Worm (Caenorhabditis elegans) whole organism, L1 larva: ENCODE measurements around the gene nhr-271.

ENCODE experiments used
- C04F5.9 ChIP-seq: sonication (generic microtip); optimal IDR thresholded peaks from 2 replicates; lab custom pipeline; 2016; ENCODE audit warnings: missing genetic modification characterization, missing compliant biosample characterization
- F16B12.6 ChIP-seq: fragments of 150-350 bp; optimal IDR thresholded peaks from 2 replicates; lab custom pipeline; 2014; ENCODE audit warnings: missing biosample characterization, missing genetic modification characterization
- Y116A8C.19 ChIP-seq: sonication (generic microtip); optimal IDR thresholded peaks from 2 replicates; lab custom pipeline; 2016; ENCODE audit warnings: missing compliant biosample characterization, missing genetic modification characterization, borderline replicate concordance
- aly-2 ChIP-seq: fragments of 150-350 bp; optimal IDR thresholded peaks from 2 replicates; lab custom pipeline; 2014; ENCODE audit warnings: missing biosample characterization, missing genetic modification characterization
- ama-1 ChIP-seq: fragments of 150-350 bp; optimal IDR thresholded peaks from 2 replicates; lab custom pipeline; 2014
- ces-1 ChIP-seq: fragments of 150-350 bp; optimal IDR thresholded peaks from 2 replicates; lab custom pipeline; 2014; ENCODE audit warnings: missing biosample characterization, missing genetic modification reagents, missing genetic modification characterization
- dsc-1 ChIP-seq: sonication (generic microtip); optimal IDR thresholded peaks from 2 replicates; lab custom pipeline; 2016; ENCODE audit warnings: mild to moderate bottlenecking, missing genetic modification characterization, missing compliant biosample characterization
- efl-1 ChIP-seq, 4 experiments: fragments of 150-350 bp; optimal IDR thresholded peaks in 3 of 4; peaks in 1 of 4; 1 replicate in 1 of 4; 2 replicates in 3 of 4; lab custom pipeline; 2014; ENCODE audit warnings: missing biosample characterization in 2 of 4, missing genetic modification characterization in 2 of 4, missing genetic modification reagents in 2 of 4
- efl-3 ChIP-seq: fragments of 200-800 bp; sonication (Bioruptor generic); optimal IDR thresholded peaks from 2 replicates; lab custom pipeline; 2018; ENCODE audit warnings: mild to moderate bottlenecking, missing genetic modification characterization, missing compliant biosample characterization
- egl-13 ChIP-seq: sonication (generic microtip); optimal IDR thresholded peaks from 2 replicates; lab custom pipeline; 2016; ENCODE audit warnings: missing genotype, missing genetic modification reagents, missing genetic modification characterization, missing compliant biosample characterization
- egl-27 ChIP-seq, 2 experiments: fragments of 150-350 bp in 1 of 2; sonication (generic microtip); optimal IDR thresholded peaks; 3 replicates each; lab custom pipeline; 2017 to 2018; ENCODE audit warnings: missing biosample characterization in 2 of 2, missing genetic modification characterization in 2 of 2, missing genetic modification reagents in 2 of 2
- elt-3 ChIP-seq, 6 experiments: fragments of 150-350 bp in 1 of 6; sonication (generic microtip); optimal IDR thresholded peaks; 2 replicates each; lab custom pipeline; 2017 to 2018; ENCODE audit warnings: missing biosample characterization in 6 of 6, missing genetic modification characterization in 6 of 6, inconsistent platforms in 1 of 6
- fkh-4 ChIP-seq: sonication (generic microtip); optimal IDR thresholded peaks from 2 replicates; lab custom pipeline; 2016; ENCODE audit warnings: missing compliant biosample characterization, missing genetic modification characterization, borderline replicate concordance
- fkh-8 ChIP-seq: sonication (generic microtip); optimal IDR thresholded peaks from 2 replicates; lab custom pipeline; 2016; ENCODE audit warnings: mild to moderate bottlenecking, missing genetic modification characterization, missing compliant biosample characterization
- fos-1 ChIP-seq: fragments of 150-350 bp; optimal IDR thresholded peaks from 2 replicates; lab custom pipeline; 2014; ENCODE audit warnings: missing biosample characterization, missing genetic modification characterization
- grh-1 ChIP-seq: fragments of 200-800 bp; sonication (Bioruptor generic); IDR thresholded peaks from 2 replicates; pipeline ENCODE4 v1.3.6; 2022; ENCODE audit warnings: missing genetic modification reagents, missing genetic modification characterization, missing compliant biosample characterization
- hlh-4 ChIP-seq: sonication (generic microtip); optimal IDR thresholded peaks from 2 replicates; lab custom pipeline; 2016; ENCODE audit warnings: mild to moderate bottlenecking, missing genetic modification characterization, missing compliant biosample characterization
- irx-1 ChIP-seq: sonication (generic microtip); optimal IDR thresholded peaks from 2 replicates; lab custom pipeline; 2016; ENCODE audit warnings: missing genetic modification characterization, missing compliant biosample characterization
- lin-14 ChIP-seq: fragments of 200-800 bp; sonication (Bioruptor generic); optimal IDR thresholded peaks from 2 replicates; lab custom pipeline; 2018; ENCODE audit warnings: mild to moderate bottlenecking, missing genetic modification characterization, moderate library complexity, missing compliant biosample characterization
- lin-35 ChIP-seq, 2 experiments: fragments of 150-350 bp; optimal IDR thresholded peaks; 2 replicates each; lab custom pipeline; 2014; ENCODE audit warnings: missing biosample characterization in 2 of 2, missing genetic modification characterization in 2 of 2, missing genetic modification reagents in 2 of 2
- lin-39 ChIP-seq: fragments of 150-350 bp; optimal IDR thresholded peaks from 2 replicates; lab custom pipeline; 2014; ENCODE audit warnings: missing biosample characterization, missing genetic modification reagents, missing genetic modification characterization
- lsy-2 ChIP-seq, 2 experiments: fragments of 150-350 bp; optimal IDR thresholded peaks; 2 replicates each; lab custom pipeline; 2014; ENCODE audit warnings: missing biosample characterization in 2 of 2, missing genetic modification characterization in 2 of 2
- mdl-1 ChIP-seq, 2 experiments: fragments of 150-350 bp; optimal IDR thresholded peaks; 2 replicates each; lab custom pipeline; 2014 to 2017; ENCODE audit warnings: missing biosample characterization in 2 of 2, missing genetic modification characterization in 2 of 2, inconsistent platforms in 1 of 2
- nhr-19 ChIP-seq: fragments of 200-800 bp; sonication (Bioruptor generic); conservative IDR thresholded peaks from 2 replicates; pipeline ENCODE4 v1.3.6; 2022; ENCODE audit warnings: missing genetic modification characterization, missing compliant biosample characterization
- nhr-20 ChIP-seq: sonication (generic microtip); optimal IDR thresholded peaks from 2 replicates; lab custom pipeline; 2016; ENCODE audit warnings: mild to moderate bottlenecking, missing genetic modification characterization, missing compliant biosample characterization
- nhr-237 ChIP-seq: fragments of 150-350 bp; optimal IDR thresholded peaks from 2 replicates; lab custom pipeline; 2014; ENCODE audit warnings: missing biosample characterization, missing genetic modification characterization
- nhr-28 ChIP-seq: fragments of 150-350 bp; optimal IDR thresholded peaks from 2 replicates; lab custom pipeline; 2014; ENCODE audit warnings: missing biosample characterization, missing genetic modification characterization
- nhr-71 ChIP-seq: sonication (generic microtip); optimal IDR thresholded peaks from 2 replicates; lab custom pipeline; 2016; ENCODE audit warnings: mild to moderate bottlenecking, missing genetic modification characterization, moderate library complexity, missing compliant biosample characterization
- nhr-76 ChIP-seq: sonication (generic microtip); optimal IDR thresholded peaks from 2 replicates; lab custom pipeline; 2017; ENCODE audit warnings: missing biosample characterization, missing genetic modification characterization
- nhr-77 ChIP-seq: fragments of 150-350 bp; optimal IDR thresholded peaks from 2 replicates; lab custom pipeline; 2014; ENCODE audit warnings: missing biosample characterization, missing genetic modification characterization
- nhr-90 ChIP-seq: sonication (generic microtip); optimal IDR thresholded peaks from 2 replicates; lab custom pipeline; 2016; ENCODE audit warnings: mild to moderate bottlenecking, missing genetic modification characterization, missing compliant biosample characterization; ENCODE audit not compliant: poor library complexity
- pax-3 ChIP-seq: fragments of 200-800 bp; sonication (Bioruptor generic); optimal IDR thresholded peaks from 2 replicates; lab custom pipeline; 2018; ENCODE audit warnings: mild to moderate bottlenecking, missing genetic modification characterization, moderate library complexity, missing compliant biosample characterization
- rnt-1 ChIP-seq: sonication (generic microtip); optimal IDR thresholded peaks from 2 replicates; lab custom pipeline; 2016; ENCODE audit warnings: mild to moderate bottlenecking, missing genetic modification characterization, moderate library complexity, missing compliant biosample characterization
- skn-1 ChIP-seq: fragments of 150-350 bp; optimal IDR thresholded peaks from 2 replicates; lab custom pipeline; 2014; ENCODE audit warnings: missing biosample characterization, missing genetic modification characterization
- snu-23 ChIP-seq: sonication (generic microtip); optimal IDR thresholded peaks from 2 replicates; lab custom pipeline; 2016; ENCODE audit warnings: missing genetic modification characterization, missing compliant biosample characterization
- sup-37 ChIP-seq: fragments of 200-800 bp; sonication (Bioruptor generic); optimal IDR thresholded peaks from 2 replicates; lab custom pipeline; 2018; ENCODE audit warnings: mild to moderate bottlenecking, missing genetic modification characterization, missing compliant biosample characterization
- tbx-2 ChIP-seq: sonication (generic microtip); optimal IDR thresholded peaks from 2 replicates; lab custom pipeline; 2016; ENCODE audit warnings: missing genetic modification characterization, missing compliant biosample characterization
- tlp-1 ChIP-seq: fragments of 150-350 bp; optimal IDR thresholded peaks from 2 replicates; lab custom pipeline; 2014; ENCODE audit warnings: missing biosample characterization, missing genetic modification characterization
- unc-62 ChIP-seq: fragments of 150-350 bp; optimal IDR thresholded peaks from 2 replicates; lab custom pipeline; 2014; ENCODE audit warnings: missing biosample characterization, missing genetic modification reagents, missing genetic modification characterization
- unc-98 ChIP-seq: fragments of 200-800 bp; sonication (Bioruptor generic); IDR thresholded peaks from 2 replicates; pipeline ENCODE4 v1.3.6; 2022; ENCODE audit warnings: missing genetic modification characterization, missing compliant biosample characterization
- zip-4 ChIP-seq: fragments of 200-800 bp; sonication (Bioruptor generic); optimal IDR thresholded peaks from 2 replicates; lab custom pipeline; 2018; ENCODE audit warnings: mild to moderate bottlenecking, missing genetic modification characterization, moderate library complexity, missing compliant biosample characterization

nhr-271 gene

DNA sequence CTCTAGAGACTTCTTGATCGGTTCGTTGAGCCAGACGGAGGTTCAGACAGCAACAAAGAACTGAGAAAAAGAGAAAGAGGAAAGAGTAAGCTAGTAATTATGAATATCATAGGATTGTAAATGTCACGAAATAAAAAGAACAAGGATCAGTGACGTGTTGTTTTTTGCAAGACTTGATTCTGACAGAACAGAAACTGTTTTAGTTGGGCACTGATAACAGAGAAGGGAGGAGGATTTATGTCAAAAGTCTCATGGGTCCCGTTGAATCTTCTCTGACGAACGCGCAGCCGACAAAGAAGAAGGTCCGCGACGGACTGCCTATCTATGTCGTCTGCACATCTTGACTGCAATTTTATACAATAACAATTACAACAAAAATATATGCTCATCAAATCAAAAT is 20.3 kb upstream of the nhr-271 start, which contains the start of gene T03E6.9:
TSS of gene T03E6.9 (minus strand) at position 101 of the 400 bp plus-strand sequence.
- TF ChIP-seq skn-1 (tag; lab: Kevin White, UChicago) = no peak
- no peak for TF ChIP-seq efl-3 (GFP tag; lab: Kevin White, UChicago)
- TF ChIP-seq aly-2 = no peak
- TF ChIP-seq C04F5.9 = no peak
- TF ChIP-seq mdl-1 (tag; optimal IDR thresholded peaks at IDR 0.05; lab: Kevin White, UChicago) = no peak
- no peak for TF ChIP-seq fos-1 (tag; lab: Kevin White, UChicago)
- no peak for TF ChIP-seq fkh-8 (tag; lab: Kevin White, UChicago)
- no peak for TF ChIP-seq nhr-28 (tag; lab: Kevin White, UChicago)
- TF ChIP-seq ces-1 (GFP tag; lab: Kevin White, UChicago) = no peak
- TF ChIP-seq zip-4 = no peak
- TF ChIP-seq irx-1 = no peak

DNA sequence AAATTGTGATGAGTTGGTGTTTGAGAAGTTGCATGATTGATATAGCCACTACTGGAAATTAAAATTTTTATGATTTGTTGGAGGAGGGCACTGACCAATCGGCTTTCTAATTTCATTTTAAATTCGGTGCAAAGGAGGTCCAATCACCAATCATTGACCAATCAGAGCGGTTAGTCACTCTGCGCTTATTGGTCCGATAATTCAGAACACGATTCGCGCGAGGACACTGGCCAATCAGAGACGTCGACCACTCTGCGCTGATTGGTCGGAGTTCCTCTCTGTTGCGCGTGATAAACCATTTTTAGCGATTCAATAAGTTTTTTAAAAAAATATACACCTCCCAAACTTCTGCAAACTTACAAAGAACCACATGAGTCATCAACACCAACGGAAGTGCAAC is 19.5 kb upstream of the nhr-271 start:
- TF ChIP-seq snu-23 = no peak
- TF ChIP-seq lin-39 = no peak
- TF ChIP-seq nhr-77 (tag; lab: Kevin White, UChicago) = no peak
- peak; percentile 10 for TF ChIP-seq dsc-1 (tag; lab: Kevin White, UChicago)

DNA sequence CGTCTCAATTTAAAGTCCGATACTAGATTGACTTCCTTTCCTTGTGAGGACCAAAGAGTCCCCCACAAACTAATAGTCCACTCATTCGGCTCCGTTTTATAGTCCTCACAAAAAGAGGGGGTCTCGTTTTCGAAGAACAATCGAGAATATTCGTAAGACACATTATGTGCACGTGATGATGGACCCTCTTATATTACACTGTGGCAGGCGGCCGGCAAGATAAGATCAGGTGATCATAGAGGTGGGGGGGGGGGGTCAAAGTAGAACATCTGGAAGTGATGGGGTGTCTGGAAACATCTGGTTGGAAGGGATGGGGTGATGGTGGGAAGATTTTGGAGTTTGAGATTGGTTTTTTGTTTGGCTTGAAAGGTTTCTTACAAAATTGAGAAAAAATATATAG is 18.1 kb upstream of the nhr-271 start:
- TF ChIP-seq nhr-77 (tag; lab: Kevin White, UChicago) (no peak), lin-14 (GFP tag; lab: Kevin White, UChicago) (peak; percentile 43), dsc-1 (tag; lab: Kevin White, UChicago) (peak; percentile 84), F16B12.6 (no peak), fkh-4 (tag; lab: Kevin White, UChicago) (peak; percentile 73), efl-1 (optimal IDR thresholded peaks at IDR 0.05; lab: Kevin White, UChicago) (no peak), efl-1 (GFP tag; optimal IDR thresholded peaks at IDR 0.05 in 1 of 2; lab: Kevin White, UChicago) (no peak), snu-23 (peak; percentile 27), sup-37 (GFP tag; lab: Kevin White, UChicago) (no peak), rnt-1 (peak; percentile 65), nhr-71 (peak; percentile 47), nhr-19 (GFP tag; lab: Robert Waterston, UW) (peak; percentile 66), pax-3 (tag; lab: Kevin White, UChicago) (no peak), mdl-1 (tag; optimal IDR thresholded peaks at IDR 0.05; lab: Kevin White, UChicago) (peak in 1 of 2 experiments; percentile 54), unc-62 (GFP tag; lab: Kevin White, UChicago) (no peak), hlh-4 (tag; lab: Kevin White, UChicago) (no peak), lsy-2 (tag; optimal IDR thresholded peaks at IDR 0.05; lab: Kevin White, UChicago) (peak; percentile 8 to 33), unc-98 (GFP tag; lab: Robert Waterston, UW) (peak; percentile 33; the same call in 1 of the 2 replicates), zip-4 (no peak)

DNA sequence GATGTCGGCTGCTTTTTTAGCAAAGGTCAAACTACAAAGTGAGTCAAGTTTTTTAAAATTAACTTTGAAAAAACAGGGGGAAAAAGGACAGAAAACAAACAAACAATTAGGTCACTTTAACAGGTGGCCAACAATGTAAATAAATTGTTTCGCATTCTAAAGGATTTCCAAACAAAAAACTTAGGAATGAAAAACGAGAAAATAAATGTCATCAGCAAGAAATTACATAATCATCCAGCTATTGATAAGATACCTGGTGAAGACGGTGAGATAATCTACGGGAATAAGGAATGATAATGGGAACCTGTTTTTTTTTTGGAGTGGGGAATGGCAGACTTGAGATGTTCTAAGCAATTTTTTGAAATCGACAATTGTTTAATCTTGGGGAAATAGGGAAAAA is 15.8 kb upstream of the nhr-271 start:
- TF ChIP-seq nhr-237 (no peak), elt-3 (tag; optimal IDR thresholded peaks at IDR 0.05; lab: Kevin White, UChicago) (peak in 1 of 6 experiments; percentile 19)

DNA sequence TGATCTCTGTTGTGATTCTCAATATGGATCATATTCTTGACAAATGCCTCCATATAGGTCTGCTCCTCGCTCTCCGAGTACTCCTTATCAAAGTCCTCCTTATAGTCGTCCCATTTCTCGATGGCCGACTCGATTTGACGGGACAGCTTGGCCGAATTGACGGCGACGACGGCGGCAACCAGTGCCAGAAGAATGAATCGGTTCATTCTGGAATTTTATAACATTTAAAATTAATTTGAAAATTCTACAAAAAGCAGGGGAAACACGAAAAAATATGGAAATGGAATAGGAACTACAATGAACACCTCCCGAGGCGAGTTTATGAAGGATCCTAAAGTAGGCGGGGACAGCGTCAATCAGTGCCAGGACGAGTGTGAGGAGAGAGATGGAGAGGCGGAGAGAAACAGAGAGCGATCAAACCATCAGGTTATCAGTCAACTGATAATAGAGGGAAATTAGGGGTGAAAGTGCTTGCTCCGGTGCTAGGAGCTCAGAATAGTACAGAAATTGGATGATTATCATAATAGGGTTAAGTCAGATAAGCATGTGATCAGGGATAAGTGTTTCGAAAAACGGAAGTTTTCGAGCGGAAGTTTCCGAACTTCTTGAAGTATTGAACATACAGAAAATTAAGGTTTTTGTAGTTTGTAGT is 14.9 kb upstream of the nhr-271 start, which contains the start of gene cpl-1:
TSS of gene cpl-1 (minus strand) at position 207 of the 652 bp plus-strand sequence.
- TF ChIP-seq efl-3 (GFP tag; lab: Kevin White, UChicago) = no peak
- TF ChIP-seq nhr-90 (tag; lab: Kevin White, UChicago) = peak; percentile 36
- no peak for TF ChIP-seq aly-2
- no peak for TF ChIP-seq efl-1 (optimal IDR thresholded peaks at IDR 0.05; lab: Kevin White, UChicago)
- TF ChIP-seq efl-1 (GFP tag; optimal IDR thresholded peaks at IDR 0.05 in 1 of 2; lab: Kevin White, UChicago) = peak in 1 of 2 experiments; percentile 87
- TF ChIP-seq nhr-71 = peak; percentile 45
- no peak for TF ChIP-seq egl-13
- TF ChIP-seq ama-1 (lab: Kevin White, UChicago) = peak; percentile 88
- TF ChIP-seq C04F5.9 = no peak
- peak; percentile 6 for TF ChIP-seq snu-23
- TF ChIP-seq nhr-20 (tag; lab: Kevin White, UChicago) = peak; percentile 23
- no peak for TF ChIP-seq pax-3 (tag; lab: Kevin White, UChicago)
- TF ChIP-seq tlp-1 = no peak
- TF ChIP-seq unc-98 (GFP tag; lab: Robert Waterston, UW) = no peak
- TF ChIP-seq fos-1 (tag; lab: Kevin White, UChicago) = no peak
- TF ChIP-seq lin-35 (GFP tag; optimal IDR thresholded peaks at IDR 0.05; lab: Kevin White, UChicago) = peak in 1 of 2 experiments; percentile 27
- TF ChIP-seq nhr-76 = no peak
- TF ChIP-seq egl-27 (tag; optimal IDR thresholded peaks at IDR 0.05; lab: Kevin White, UChicago) = no peak
- no peak for TF ChIP-seq lsy-2 (tag; optimal IDR thresholded peaks at IDR 0.05; lab: Kevin White, UChicago)
- no peak for TF ChIP-seq grh-1
- peak; percentile 37 for TF ChIP-seq rnt-1
- TF ChIP-seq tbx-2 = no peak
- peak; percentile 16; the same call in 1 of the 2 replicates for TF ChIP-seq nhr-19 (GFP tag; lab: Robert Waterston, UW)
- no peak for TF ChIP-seq Y116A8C.19 (tag; lab: Kevin White, UChicago)
- no peak for TF ChIP-seq mdl-1 (tag; optimal IDR thresholded peaks at IDR 0.05; lab: Kevin White, UChicago)
